In the genomic region with DNA sequence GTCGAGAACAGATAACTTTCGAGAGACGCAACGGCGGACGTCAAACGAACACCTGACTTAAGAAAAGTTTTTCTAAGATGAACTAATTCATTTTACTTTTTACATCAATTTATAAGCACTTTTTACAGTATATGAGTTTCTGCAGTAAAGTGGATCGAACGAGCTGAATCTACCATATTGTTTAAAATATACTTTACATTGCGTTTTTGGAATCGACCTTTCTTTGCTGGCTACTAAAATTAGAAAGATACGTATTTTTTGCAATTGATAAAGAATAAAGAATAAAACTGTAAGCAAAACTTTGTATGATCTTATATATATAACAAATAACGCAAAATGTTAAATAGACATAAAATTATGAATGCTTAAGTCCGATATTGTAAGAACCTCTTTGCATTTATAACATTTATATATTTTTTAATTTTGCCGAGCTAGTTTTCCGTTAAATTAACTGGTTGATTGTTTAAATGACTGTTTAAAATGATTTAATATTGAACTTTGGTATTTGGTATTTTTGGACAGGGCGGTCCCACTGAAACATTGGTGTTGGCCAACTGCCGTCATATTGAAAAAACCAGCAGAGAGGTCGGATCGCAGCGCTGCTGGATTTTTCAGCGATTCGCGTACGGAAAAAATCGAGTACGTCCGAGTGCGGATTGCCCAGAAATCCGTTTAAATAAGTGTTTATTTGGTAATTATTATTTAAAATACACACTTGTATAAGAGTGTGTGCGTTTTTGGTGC, we compare ENCODE assay signal across 2 fruit fly cellular contexts.
TF ChIP-seq lines count a peak whose summit lies in the region.

A gene (plus strand): TSS at position 559 of the 744 bp plus-strand sequence.

TF ChIP-seq in whole organism, adult, 20 proteins besides CTCF, POLR2A, EP300 and RAD21 (continued from another document):
- TF ChIP-seq ovo (GFP tag; optimal IDR thresholded peaks at IDR 0.05; lab: Kevin White, UChicago) (no peak), CG12768 (GFP tag; optimal IDR thresholded peaks at IDR 0.05; lab: Kevin White, UChicago) (peak; percentile 2), CG33017 (tag; optimal IDR thresholded peaks at IDR 0.05; lab: Kevin White, UChicago) (peak; percentile 49)

TF ChIP-seq in whole organism, embryonic, 481 proteins besides CTCF, POLR2A, EP300 and RAD21 (continued from another document and continues in another):
- TF ChIP-seq ab (GFP tag; optimal IDR thresholded peaks at IDR 0.05; lab: Kevin White, UChicago) (no peak), Fer1 (GFP tag; optimal IDR thresholded peaks at IDR 0.05; lab: Kevin White, UChicago) (no peak), CG6854 (GFP tag; optimal IDR thresholded peaks at IDR 0.05; lab: Kevin White, UChicago) (no peak), zf30C (GFP tag; optimal IDR thresholded peaks at IDR 0.05; lab: Kevin White, UChicago) (peak; percentile 31), en (GFP tag; optimal IDR thresholded peaks at IDR 0.05; lab: Kevin White, UChicago) (no peak), Opbp (GFP tag; IDR thresholded peaks at IDR 0.05; lab: Robert Waterston, UW; ENCODE audit: partially characterized antibody) (no peak), D19A (tag; optimal IDR thresholded peaks at IDR 0.05; lab: Kevin White, UChicago) (no peak), klu (GFP tag; IDR thresholded peaks at IDR 0.05; lab: Robert Waterston, UW) (no peak), chinmo (GFP tag; IDR thresholded peaks at IDR 0.05; lab: Robert Waterston, UW; ENCODE audit: partially characterized antibody) (no peak), Scr (GFP tag; IDR thresholded peaks at IDR 0.05; lab: Robert Waterston, UW; ENCODE audit: partially characterized antibody) (no peak), CG17359 (tag; optimal IDR thresholded peaks at IDR 0.05; lab: Kevin White, UChicago) (peak; percentile 30), CG14014 (GFP tag; IDR thresholded peaks at IDR 0.05; lab: Robert Waterston, UW) (no peak), caup (GFP tag; optimal IDR thresholded peaks at IDR 0.05; lab: Kevin White, UChicago; ENCODE audit: severe bottlenecking) (peak; percentile 9), odd (GFP tag; optimal IDR thresholded peaks at IDR 0.05; lab: Kevin White, UChicago) (peak; percentile 40), Max (GFP tag; optimal IDR thresholded peaks at IDR 0.05; lab: Kevin White, UChicago) (peak; percentile 14), Dip2 (GFP tag; IDR thresholded peaks at IDR 0.05; lab: Robert Waterston, UW) (no peak), CG9797 (GFP tag; optimal IDR thresholded peaks at IDR 0.05; lab: Kevin White, UChicago) (peak; percentile 70), zfh2 (GFP tag; optimal IDR thresholded peaks at IDR 0.05; lab: Kevin White, UChicago) (no peak), CG4617 (GFP tag; optimal IDR thresholded peaks at IDR 0.05; lab: Kevin White, UChicago; ENCODE audit: borderline replicate concordance) (peak; percentile 48), Jarid2 (GFP tag; optimal IDR thresholded peaks at IDR 0.05; lab: Kevin White, UChicago) (peak; percentile 93), D (optimal IDR thresholded peaks at IDR 0.05; lab: Kevin White, UChicago) (no peak), D (GFP tag; optimal IDR thresholded peaks at IDR 0.05; lab: Kevin White, UChicago) (no peak), CG10366 (GFP tag; IDR thresholded peaks at IDR 0.05; lab: Robert Waterston, UW) (no peak), exex (tag; optimal IDR thresholded peaks at IDR 0.05; lab: Kevin White, UChicago) (peak; percentile 37), CG2202 (tag; optimal IDR thresholded peaks at IDR 0.05; lab: Kevin White, UChicago) (no peak), NfI (GFP tag; optimal IDR thresholded peaks at IDR 0.05; lab: Kevin White, UChicago) (peak; percentile 31), CG32532 (GFP tag; IDR thresholded peaks at IDR 0.05; lab: Robert Waterston, UW) (no peak), CG13624 (GFP tag; optimal IDR thresholded peaks at IDR 0.05; lab: Kevin White, UChicago) (no peak), insv (GFP tag; optimal IDR thresholded peaks at IDR 0.05; lab: Kevin White, UChicago) (peak in 1 of 2 experiments; percentile 36), CG31365 (tag; optimal IDR thresholded peaks at IDR 0.05; lab: Kevin White, UChicago) (peak; percentile 7), CG8924 (tag; optimal IDR thresholded peaks at IDR 0.05; lab: Kevin White, UChicago) (peak; percentile 66), Fer3 (tag; optimal IDR thresholded peaks at IDR 0.05; lab: Kevin White, UChicago) (peak; percentile 42), NC2β (GFP tag; optimal IDR thresholded peaks at IDR 0.05; lab: Kevin White, UChicago) (no peak), Ets97D (GFP tag; optimal IDR thresholded peaks at IDR 0.05; lab: Kevin White, UChicago) (no peak), CG1647 (GFP tag; optimal IDR thresholded peaks at IDR 0.05; lab: Kevin White, UChicago) (peak; percentile 8), CG12769 (tag; optimal IDR thresholded peaks at IDR 0.05; lab: Kevin White, UChicago) (no peak), Vsx1 (GFP tag; optimal IDR thresholded peaks at IDR 0.05; lab: Kevin White, UChicago) (peak; percentile 3), MESR4 (GFP tag; optimal IDR thresholded peaks at IDR 0.05; lab: Kevin White, UChicago) (peak; percentile 74), ap (GFP tag; IDR thresholded peaks at IDR 0.05; lab: Robert Waterston, UW) (no peak), Hand (GFP tag; optimal IDR thresholded peaks at IDR 0.05; lab: Kevin White, UChicago) (peak; percentile 26), CG13894 (tag; optimal IDR thresholded peaks at IDR 0.05; lab: Kevin White, UChicago) (peak; percentile 62), Mrtf (GFP tag; IDR thresholded peaks at IDR 0.05; lab: Robert Waterston, UW) (no peak), CG1792 (GFP tag; optimal IDR thresholded peaks at IDR 0.05; lab: Kevin White, UChicago) (no peak), CG4854 (GFP tag; optimal IDR thresholded peaks at IDR 0.05; lab: Kevin White, UChicago) (peak; percentile 7), Lim3 (GFP tag; IDR thresholded peaks at IDR 0.05; lab: Robert Waterston, UW) (no peak), Hmr (GFP tag; optimal IDR thresholded peaks at IDR 0.05; lab: Kevin White, UChicago) (peak; percentile 55), org-1 (GFP tag; optimal IDR thresholded peaks at IDR 0.05; lab: Kevin White, UChicago) (no peak), Lpt (GFP tag; optimal IDR thresholded peaks at IDR 0.05; lab: Kevin White, UChicago) (no peak), CG2678 (tag; optimal IDR thresholded peaks at IDR 0.05; lab: Kevin White, UChicago) (peak; percentile 40), phol (tag; optimal IDR thresholded peaks at IDR 0.05; lab: Kevin White, UChicago) (peak; percentile 58), lilli (GFP tag; optimal IDR thresholded peaks at IDR 0.05; lab: Kevin White, UChicago) (peak; percentile 7), gem (tag; optimal IDR thresholded peaks at IDR 0.05; lab: Kevin White, UChicago) (peak; percentile 12), CG18011 (GFP tag; optimal IDR thresholded peaks at IDR 0.05; lab: Kevin White, UChicago) (peak; percentile 16), sr (GFP tag; IDR thresholded peaks at IDR 0.05; lab: Robert Waterston, UW) (no peak), MTF-1 (GFP tag; optimal IDR thresholded peaks at IDR 0.05; lab: Kevin White, UChicago; ENCODE audit: borderline replicate concordance) (peak; percentile 63), lab (GFP tag; optimal IDR thresholded peaks at IDR 0.05; lab: Kevin White, UChicago) (peak; percentile 45), z (GFP tag; IDR thresholded peaks at IDR 0.05; lab: Robert Waterston, UW) (no peak), Xrp1 (GFP tag; IDR thresholded peaks at IDR 0.05; lab: Robert Waterston, UW) (no peak), tup (GFP tag; optimal IDR thresholded peaks at IDR 0.05; lab: Kevin White, UChicago) (no peak), YL-1 (GFP tag; optimal IDR thresholded peaks at IDR 0.05; lab: Kevin White, UChicago) (peak; percentile 70), toy (GFP tag; IDR thresholded peaks at IDR 0.05; lab: Robert Waterston, UW) (no peak), CG10431 (GFP tag; optimal IDR thresholded peaks at IDR 0.05; lab: Kevin White, UChicago) (peak; percentile 51), croc (GFP tag; conservative IDR thresholded peaks at IDR 0.05; lab: Robert Waterston, UW) (no peak), scrt (GFP tag; optimal IDR thresholded peaks at IDR 0.05; lab: Kevin White, UChicago) (peak; percentile 56), nerfin-1 (tag; optimal IDR thresholded peaks at IDR 0.05; lab: Kevin White, UChicago) (peak; percentile 16), Lhr (GFP tag; optimal IDR thresholded peaks at IDR 0.05; lab: Kevin White, UChicago) (peak; percentile 29), GATAe (GFP tag; conservative IDR thresholded peaks at IDR 0.05; lab: Robert Waterston, UW) (no peak), HLH3B (GFP tag; IDR thresholded peaks at IDR 0.05; lab: Robert Waterston, UW) (no peak), fd102C (GFP tag; optimal IDR thresholded peaks at IDR 0.05; lab: Kevin White, UChicago) (peak; percentile 48), CG34422 (GFP tag; IDR thresholded peaks at IDR 0.05; lab: Robert Waterston, UW) (no peak), E2f1 (GFP tag; IDR thresholded peaks at IDR 0.05; lab: Robert Waterston, UW) (no peak), CG4424 (GFP tag; optimal IDR thresholded peaks at IDR 0.05; lab: Kevin White, UChicago) (no peak), sug (tag; optimal IDR thresholded peaks at IDR 0.05; lab: Kevin White, UChicago) (no peak), bcd (GFP tag; optimal IDR thresholded peaks at IDR 0.05; lab: Kevin White, UChicago) (no peak), twi (tag; optimal IDR thresholded peaks at IDR 0.05; lab: Kevin White, UChicago) (peak; percentile 0), pnt (GFP tag; optimal IDR thresholded peaks at IDR 0.05; lab: Kevin White, UChicago) (no peak), CG6272 (GFP tag; IDR thresholded peaks at IDR 0.05; lab: Robert Waterston, UW) (no peak), grau (tag; optimal IDR thresholded peaks at IDR 0.05; lab: Kevin White, UChicago) (peak; percentile 27), CG34376 (GFP tag; optimal IDR thresholded peaks at IDR 0.05; lab: Kevin White, UChicago) (peak; percentile 21), BEAF-32 (GFP tag; optimal IDR thresholded peaks at IDR 0.05; lab: Kevin White, UChicago) (peak; percentile 13), trem (tag; optimal IDR thresholded peaks at IDR 0.05; lab: Kevin White, UChicago) (peak; percentile 65), CG17385 (GFP tag; optimal IDR thresholded peaks at IDR 0.05; lab: Kevin White, UChicago) (peak; percentile 42), CG7271 (tag; optimal IDR thresholded peaks at IDR 0.05; lab: Kevin White, UChicago) (peak; percentile 81), zen (tag; optimal IDR thresholded peaks at IDR 0.05; lab: Kevin White, UChicago) (peak; percentile 18), CG8290 (GFP tag; optimal IDR thresholded peaks at IDR 0.05; lab: Kevin White, UChicago) (no peak), CG8290 (tag; optimal IDR thresholded peaks at IDR 0.05; lab: Kevin White, UChicago) (peak in 1 of 2 experiments; percentile 77), CG6813 (GFP tag; optimal IDR thresholded peaks at IDR 0.05; lab: Kevin White, UChicago) (peak; percentile 19), pzg (GFP tag; optimal IDR thresholded peaks at IDR 0.05; lab: Kevin White, UChicago) (peak; percentile 67), Deaf1 (tag; optimal IDR thresholded peaks at IDR 0.05; lab: Kevin White, UChicago) (peak; percentile 45), CG18619 (GFP tag; optimal IDR thresholded peaks at IDR 0.05; lab: Kevin White, UChicago) (no peak), CG8281 (tag; optimal IDR thresholded peaks at IDR 0.05; lab: Kevin White, UChicago) (peak; percentile 18), Myb (GFP tag; optimal IDR thresholded peaks at IDR 0.05; lab: Kevin White, UChicago) (peak; percentile 89), CG18262 (tag; optimal IDR thresholded peaks at IDR 0.05; lab: Kevin White, UChicago) (peak; percentile 15), CG12299 (tag; optimal IDR thresholded peaks at IDR 0.05; lab: Kevin White, UChicago) (peak; percentile 0), gfzf (GFP tag; optimal IDR thresholded peaks at IDR 0.05; lab: Kevin White, UChicago) (peak; percentile 78), Ets65A (GFP tag; lab: Kevin White, UChicago) (peak; percentile 59), Dll (GFP tag; IDR thresholded peaks at IDR 0.05; lab: Robert Waterston, UW; ENCODE audit: partially characterized antibody) (no peak), ac (GFP tag; optimal IDR thresholded peaks at IDR 0.05; lab: Kevin White, UChicago) (no peak), CG10654 (GFP tag; optimal IDR thresholded peaks at IDR 0.05; lab: Kevin White, UChicago) (no peak), Dp (GFP tag; optimal IDR thresholded peaks at IDR 0.05; lab: Kevin White, UChicago) (peak; percentile 48), MBD-R2 (GFP tag; IDR thresholded peaks at IDR 0.05; lab: Robert Waterston, UW) (no peak), CG34224 (GFP tag; IDR thresholded peaks at IDR 0.05; lab: Robert Waterston, UW; ENCODE audit: partially characterized antibody) (no peak), chif (GFP tag; optimal IDR thresholded peaks at IDR 0.05; lab: Kevin White, UChicago) (peak in 1 of 2 experiments; percentile 5), pfk (GFP tag; optimal IDR thresholded peaks at IDR 0.05; lab: Kevin White, UChicago) (peak; percentile 49), CG9817 (tag; optimal IDR thresholded peaks at IDR 0.05; lab: Kevin White, UChicago) (no peak), HLHmδ (GFP tag; optimal IDR thresholded peaks at IDR 0.05; lab: Kevin White, UChicago) (peak; percentile 83), Stat92E (GFP tag; optimal IDR thresholded peaks at IDR 0.05; lab: Kevin White, UChicago) (peak in 1 of 3 experiments; percentile 87), CG12155 (GFP tag; optimal IDR thresholded peaks at IDR 0.05; lab: Kevin White, UChicago) (peak; percentile 12), CG10147 (GFP tag; optimal IDR thresholded peaks at IDR 0.05; lab: Kevin White, UChicago) (no peak), abd-A (tag; optimal IDR thresholded peaks at IDR 0.05; lab: Kevin White, UChicago) (no peak), lbe (GFP tag; optimal IDR thresholded peaks at IDR 0.05; lab: Kevin White, UChicago) (peak; percentile 4), CG2889 (GFP tag; IDR thresholded peaks at IDR 0.05; lab: Robert Waterston, UW) (no peak), CG9727 (GFP tag; optimal IDR thresholded peaks at IDR 0.05; lab: Kevin White, UChicago) (no peak), B-H1 (GFP tag; IDR thresholded peaks at IDR 0.05; lab: Robert Waterston, UW) (no peak), CG6689 (GFP tag; IDR thresholded peaks at IDR 0.05; lab: Robert Waterston, UW) (no peak), CG17612 (GFP tag; IDR thresholded peaks at IDR 0.05; lab: Robert Waterston, UW) (no peak), HmgD (GFP tag; optimal IDR thresholded peaks at IDR 0.05; lab: Kevin White, UChicago) (no peak), her (GFP tag; optimal IDR thresholded peaks at IDR 0.05; lab: Kevin White, UChicago) (no peak), sens (GFP tag; lab: Kevin White, UChicago) (peak; percentile 73), stwl (tag; optimal IDR thresholded peaks at IDR 0.05; lab: Kevin White, UChicago) (peak; percentile 42), Neu2 (GFP tag; optimal IDR thresholded peaks at IDR 0.05; lab: Kevin White, UChicago; ENCODE audit: borderline replicate concordance) (no peak), CG7745 (tag; optimal IDR thresholded peaks at IDR 0.05; lab: Kevin White, UChicago) (peak; percentile 18)
